Fruit fly (Drosophila melanogaster) S2 (cell line): ENCODE measurements around the gene CG6230.

Experiments
- CG8478 ChIP-seq: fragments of >200 bp; optimal IDR thresholded peaks from 2 replicates; lab custom pipeline; 2018
- CTCF ChIP-seq, 2 experiments: fragments of >200 bp; optimal IDR thresholded peaks; 2 replicates each; lab custom pipeline; 2018

DNA sequence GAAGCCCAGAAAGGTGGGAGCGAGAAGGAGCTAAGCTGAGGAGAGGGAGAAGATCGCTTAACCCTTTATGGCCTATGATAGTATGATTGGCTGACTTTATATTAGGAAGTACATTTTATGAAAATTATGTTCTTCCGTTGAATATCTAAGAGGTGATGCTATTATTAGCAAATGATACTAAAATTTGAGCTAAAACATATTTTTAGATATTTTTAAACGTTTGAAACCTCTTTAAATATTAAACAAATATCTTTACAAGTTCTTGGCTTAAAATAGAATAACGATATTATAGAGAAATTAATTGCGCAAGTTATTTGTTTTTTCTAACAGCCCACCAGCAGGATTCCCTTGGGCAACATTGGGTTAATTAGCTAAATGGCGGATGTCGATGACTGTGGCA, 50.6 kb downstream of the CG6230 start:
- TF ChIP-seq CG8478 (lab: Kevin White, UChicago) (no peak), CTCF (optimal IDR thresholded peaks at IDR 0.05; lab: Kevin White, UChicago) (no peak)
